Worm (Caenorhabditis elegans): ENCODE data around the gene srd-11.

Gene srd-11

ce11 chrV:13634149-13634548 lies 14.5 kb upstream of the srd-11 start, which contains the start of gene H37A05.2:
H37A05.2 (minus strand) TSS chrV:13634249.
- TF ChIP-seq T23F11.4 (GFP tag; optimal IDR thresholded peaks at IDR 0.05) (no peak), rnt-1 (tag; optimal IDR thresholded peaks at IDR 0.05) (no peak), ets-4 (tag; optimal IDR thresholded peaks at IDR 0.05) (no peak), dmd-4 (tag; optimal IDR thresholded peaks at IDR 0.05; ENCODE audit: borderline replicate concordance) (no peak), dve-1 (tag; optimal IDR thresholded peaks at IDR 0.05) (no peak), ceh-34 (tag; optimal IDR thresholded peaks at IDR 0.05) (no peak), unc-55 (GFP tag; optimal IDR thresholded peaks at IDR 0.05) (no peak), hlh-6 (tag; optimal IDR thresholded peaks at IDR 0.05) (no peak), pha-4 (tag; optimal IDR thresholded peaks at IDR 0.05) (no peak), npax-4 (tag; optimal IDR thresholded peaks at IDR 0.05) (no peak), sdc-2 (tag; optimal IDR thresholded peaks at IDR 0.05) (no peak), zip-5 (tag; optimal IDR thresholded peaks at IDR 0.05) (no peak), fkh-6 (tag; optimal IDR thresholded peaks at IDR 0.05) (no peak), ceh-45 (GFP tag; IDR thresholded peaks at IDR 0.05) (no peak), C08G9.2 (tag; optimal IDR thresholded peaks at IDR 0.05) (no peak)

ce11 chrV:13627103-13627623 lies 7.5 kb upstream of the srd-11 start, which contains the start of gene sde-2:
sde-2 (plus strand) TSS chrV:13627573.
- peak; percentile 82 for TF ChIP-seq hlh-30 (tag; optimal IDR thresholded peaks at IDR 0.05; ENCODE audit: insufficient read depth)
- peak; percentile 93 for TF ChIP-seq unc-42 (tag; optimal IDR thresholded peaks at IDR 0.05)
- TF ChIP-seq gmeb-2 (tag; optimal IDR thresholded peaks at IDR 0.05): no peak
- TF ChIP-seq ceh-6 (GFP tag; optimal IDR thresholded peaks at IDR 0.05): no peak

DNA sequence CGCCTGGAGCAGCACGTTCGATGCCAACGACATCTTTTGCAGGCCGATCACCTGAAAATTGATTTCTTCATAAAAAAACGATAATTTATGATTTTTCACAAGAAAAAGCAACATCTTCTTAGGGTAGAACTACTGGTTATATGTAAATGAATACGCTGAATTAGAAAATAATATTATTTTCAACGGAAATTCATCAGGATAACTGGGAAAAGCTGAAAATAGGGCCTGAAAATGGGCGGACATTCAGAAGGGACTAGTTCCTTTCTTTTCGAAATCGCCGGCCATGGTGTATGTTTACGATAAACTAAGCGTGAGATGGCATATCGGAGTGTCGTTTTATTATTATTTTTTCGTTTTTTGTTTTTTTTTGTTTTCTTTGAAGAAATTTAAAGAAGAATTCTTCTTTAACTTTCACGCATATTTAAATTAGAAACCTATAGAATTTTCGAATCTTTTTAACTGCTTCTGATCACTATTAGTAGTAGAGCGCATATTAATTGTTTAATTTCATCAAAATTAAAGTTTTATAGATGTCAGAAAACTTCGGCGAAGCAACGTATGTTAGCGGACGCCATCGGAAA lies 6.0 kb upstream of the srd-11 start, which contains the start of the genes nduv-2 and F53F4.12:
nduv-2 (minus strand) TSS at position 51 of the 581 bp plus-strand sequence.
F53F4.12 (plus strand) TSS at position 531 of the 581 bp plus-strand sequence.
- TF ChIP-seq odd-2 (tag; optimal IDR thresholded peaks at IDR 0.05): no peak
- peak; percentile 12 for TF ChIP-seq unc-42 (tag; optimal IDR thresholded peaks at IDR 0.05)
- TF ChIP-seq fax-1 (tag; optimal IDR thresholded peaks at IDR 0.05): no peak
- TF ChIP-seq ets-4 (tag; optimal IDR thresholded peaks at IDR 0.05): peak; percentile 34
- peak; percentile 36 for TF ChIP-seq tbx-2 (tag; optimal IDR thresholded peaks at IDR 0.05)
- peak; percentile 4 for TF ChIP-seq ceh-2 (tag; optimal IDR thresholded peaks at IDR 0.05)
- TF ChIP-seq lim-6 (tag; optimal IDR thresholded peaks at IDR 0.05): no peak
- peak; percentile 58 for TF ChIP-seq ceh-31 (tag; optimal IDR thresholded peaks at IDR 0.05)
- no peak for TF ChIP-seq dmd-4 (tag; optimal IDR thresholded peaks at IDR 0.05; ENCODE audit: borderline replicate concordance)
- TF ChIP-seq unc-3 (GFP tag; conservative IDR thresholded peaks at IDR 0.05): no peak
- no peak for TF ChIP-seq unc-3 (tag; optimal IDR thresholded peaks at IDR 0.05)

ce11 chrV:13624424-13624823 lies 4.8 kb upstream of the srd-11 start, which contains the start of gene F53F4.11:
F53F4.11 (minus strand) TSS chrV:13624524.
- TF ChIP-seq unc-3 (GFP tag; conservative IDR thresholded peaks at IDR 0.05): no peak
- no peak for TF ChIP-seq unc-3 (tag; optimal IDR thresholded peaks at IDR 0.05)
- TF ChIP-seq odd-2 (tag; optimal IDR thresholded peaks at IDR 0.05): no peak
- TF ChIP-seq ttx-3 (tag; optimal IDR thresholded peaks at IDR 0.05): no peak
- TF ChIP-seq sox-2 (GFP tag; IDR thresholded peaks at IDR 0.05): no peak
- no peak for TF ChIP-seq eyg-1 (tag; optimal IDR thresholded peaks at IDR 0.05)
- TF ChIP-seq dmd-4 (tag; optimal IDR thresholded peaks at IDR 0.05; ENCODE audit: borderline replicate concordance): no peak
- no peak for TF ChIP-seq T23F11.4 (GFP tag; optimal IDR thresholded peaks at IDR 0.05)
- no peak for TF ChIP-seq pha-2 (tag; optimal IDR thresholded peaks at IDR 0.05)
- no peak for TF ChIP-seq ceh-18 (tag; optimal IDR thresholded peaks at IDR 0.05)
- TF ChIP-seq Y22D7AL.16 (tag; optimal IDR thresholded peaks at IDR 0.05): no peak
- no peak for TF ChIP-seq che-1 (tag; optimal IDR thresholded peaks at IDR 0.05)
